Fruit fly (Drosophila melanogaster) whole organism, wandering third instar larva: ENCODE results near the gene CG18744.
A peak's percentile ranks its signal among the peaks of the same experiment; 100 is the strongest.

Source experiments
- Abd-B ChIP-seq: fragments of >200 bp; optimal IDR thresholded peaks from 2 replicates; lab custom pipeline; 2017; ENCODE audit warnings: missing biosample characterization, missing genetic modification characterization
- CG32264 ChIP-seq: fragments of 200-800 bp; sonication (Bioruptor generic); optimal IDR thresholded peaks from 2 replicates; lab custom pipeline; 2016; ENCODE audit warnings: missing biosample characterization, missing genetic modification characterization
- CrebA ChIP-seq: fragments of 200-800 bp; sonication (Bioruptor generic); optimal IDR thresholded peaks from 2 replicates; lab custom pipeline; 2016; ENCODE audit warnings: missing biosample characterization, mild to moderate bottlenecking, missing genetic modification characterization, borderline replicate concordance
- Dfd ChIP-seq: fragments of >200 bp; optimal IDR thresholded peaks from 2 replicates; lab custom pipeline; 2017; ENCODE audit warnings: missing biosample characterization, missing genetic modification characterization
- Dif ChIP-seq: fragments of 200-275, 200-300 bp; sonication (Bioruptor generic); optimal IDR thresholded peaks from 2 replicates; lab custom pipeline; 2018; ENCODE audit warnings: missing biosample characterization, missing genetic modification characterization; ENCODE audit not compliant: partially characterized antibody
- GATAd ChIP-seq: sonication (Bioruptor generic); optimal IDR thresholded peaks from 2 replicates; lab custom pipeline; 2016; ENCODE audit warnings: missing biosample characterization, missing genetic modification characterization
- Hnf4 ChIP-seq: fragments of 200-800 bp; sonication (Bioruptor generic); optimal IDR thresholded peaks from 2 replicates; lab custom pipeline; 2016; ENCODE audit warnings: missing biosample characterization, mild to moderate bottlenecking, missing genetic modification characterization
- Hr78 ChIP-seq: fragments of >200 bp; optimal IDR thresholded peaks from 2 replicates; lab custom pipeline; 2017; ENCODE audit warnings: missing biosample characterization, missing genetic modification characterization
- Hr83 ChIP-seq: fragments of 200-300 bp; sonication (Bioruptor generic); optimal IDR thresholded peaks from 2 replicates; lab custom pipeline; 2016; ENCODE audit warnings: missing biosample characterization, mild to moderate bottlenecking, missing genetic modification characterization, moderate library complexity; ENCODE audit not compliant: poor library complexity, severe bottlenecking
- Jra ChIP-seq: sonication (Bioruptor generic); optimal IDR thresholded peaks from 2 replicates; lab custom pipeline; 2016; ENCODE audit warnings: missing biosample characterization, missing genetic modification characterization
- Myc ChIP-seq: fragments of >200 bp; optimal IDR thresholded peaks from 2 replicates; lab custom pipeline; 2017
- N ChIP-seq: fragments of >200 bp; optimal IDR thresholded peaks from 2 replicates; lab custom pipeline; 2018; ENCODE audit warnings: missing biosample characterization, missing external identifiers, missing genetic modification characterization
- Rel ChIP-seq, 2 experiments: fragments of 200-800 bp; sonication (Bioruptor generic) in 1 of 2; optimal IDR thresholded peaks; 2 replicates in 1 of 2; 3 replicates in 1 of 2; lab custom pipeline; 2016 to 2019; ENCODE audit warnings: mild to moderate bottlenecking in 2 of 2, missing biosample characterization in 2 of 2, missing genetic modification characterization in 2 of 2, moderate library complexity in 1 of 2
- Sp1 ChIP-seq: fragments of 200-800 bp; sonication (Bioruptor generic); optimal IDR thresholded peaks from 3 replicates; lab custom pipeline; 2019; ENCODE audit warnings: missing biosample characterization, mild to moderate bottlenecking, missing genetic modification characterization, moderate library complexity
- Vsx2 ChIP-seq: fragments of 200-300, 225-300 bp; sonication (Bioruptor generic); optimal IDR thresholded peaks from 2 replicates; lab custom pipeline; 2018; ENCODE audit warnings: missing biosample characterization, missing genetic modification characterization; ENCODE audit not compliant: partially characterized antibody
- br ChIP-seq: fragments of 200-800 bp; sonication (Bioruptor generic); optimal IDR thresholded peaks from 2 replicates; lab custom pipeline; 2016; ENCODE audit warnings: missing biosample characterization, missing genetic modification characterization
- brk ChIP-seq: fragments of 200-800 bp; sonication (Bioruptor generic); optimal IDR thresholded peaks from 2 replicates; lab custom pipeline; 2016; ENCODE audit warnings: missing biosample characterization, mild to moderate bottlenecking, missing genetic modification characterization
- dsf ChIP-seq: sonication (Bioruptor generic); optimal IDR thresholded peaks from 2 replicates; lab custom pipeline; 2016; ENCODE audit warnings: missing biosample characterization, missing genetic modification characterization, borderline replicate concordance
- fru ChIP-seq: fragments of 200-800 bp; sonication (Bioruptor generic); optimal IDR thresholded peaks from 3 replicates; lab custom pipeline; 2016; ENCODE audit warnings: missing biosample characterization, mild to moderate bottlenecking, missing genetic modification characterization
- h ChIP-seq: fragments of 200-800 bp; sonication (Bioruptor generic); optimal IDR thresholded peaks from 3 replicates; lab custom pipeline; 2016; ENCODE audit warnings: missing biosample characterization, mild to moderate bottlenecking, missing genetic modification characterization
- jim ChIP-seq: fragments of 175-275, 200-325 bp; sonication (Bioruptor generic); optimal IDR thresholded peaks from 2 replicates; lab custom pipeline; 2016; ENCODE audit warnings: missing biosample characterization, mild to moderate bottlenecking, missing genetic modification characterization
- psq ChIP-seq: fragments of 200-800 bp; sonication (Bioruptor generic); optimal IDR thresholded peaks from 3 replicates; lab custom pipeline; 2017; ENCODE audit warnings: missing biosample characterization, mild to moderate bottlenecking, missing genetic modification characterization, moderate library complexity
- rgr ChIP-seq: fragments of 200-800 bp; sonication (Bioruptor generic); optimal IDR thresholded peaks from 3 replicates; lab custom pipeline; 2016; ENCODE audit warnings: missing biosample characterization, mild to moderate bottlenecking, missing genetic modification characterization
- sv ChIP-seq: fragments of 200-800 bp; sonication (Bioruptor generic); optimal IDR thresholded peaks from 3 replicates; lab custom pipeline; 2016; ENCODE audit warnings: missing biosample characterization, missing genetic modification characterization
- tai ChIP-seq: sonication (Bioruptor generic); optimal IDR thresholded peaks from 2 replicates; lab custom pipeline; 2016; ENCODE audit warnings: missing biosample characterization, missing genetic modification characterization

The CG18744 gene

DNA sequence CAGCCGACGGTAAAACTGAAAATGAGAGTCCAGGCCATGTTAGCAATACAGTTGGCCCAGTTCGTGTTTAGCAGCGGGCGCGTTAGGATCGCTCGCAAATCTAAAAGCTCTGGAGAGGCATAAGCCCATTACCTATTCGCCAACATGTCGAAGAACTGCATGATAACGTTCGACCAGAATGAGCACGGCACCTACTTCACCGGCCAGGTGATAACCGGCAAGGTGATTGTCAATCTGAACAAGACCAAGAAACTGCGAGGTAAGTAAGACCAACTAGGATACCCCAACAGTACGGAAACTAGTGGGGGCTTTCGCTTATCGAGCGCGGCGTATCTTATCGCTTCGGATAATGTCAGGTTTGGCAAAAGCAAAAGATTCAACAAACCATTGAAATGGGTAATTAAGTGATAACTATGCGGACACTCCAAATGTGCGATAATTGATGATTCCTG, 8.0 kb downstream of the CG18744 start, which contains the start of gene CG10086:
CG10086 (plus strand) TSS at position 51 of the 452 bp plus-strand sequence.
- TF ChIP-seq Myc: no peak
- no peak for TF ChIP-seq br (GFP tag; lab: Kevin White, UChicago)
- TF ChIP-seq Sp1 (GFP tag; lab: Kevin White, UChicago): no peak
- no peak for TF ChIP-seq Abd-B (GFP tag; lab: Kevin White, UChicago)
- TF ChIP-seq GATAd (GFP tag; lab: Kevin White, UChicago): no peak
- peak; percentile 22 for TF ChIP-seq h
- TF ChIP-seq jim: no peak
- TF ChIP-seq Hr78 (GFP tag; lab: Kevin White, UChicago): no peak
- TF ChIP-seq brk (GFP tag; lab: Kevin White, UChicago): no peak
- TF ChIP-seq Rel (GFP tag; optimal IDR thresholded peaks at IDR 0.05; lab: Kevin White, UChicago): no peak
- TF ChIP-seq Rel (tag; optimal IDR thresholded peaks at IDR 0.05; lab: Kevin White, UChicago): peak; percentile 2
- no peak for TF ChIP-seq CG32264 (GFP tag; lab: Kevin White, UChicago)

DNA sequence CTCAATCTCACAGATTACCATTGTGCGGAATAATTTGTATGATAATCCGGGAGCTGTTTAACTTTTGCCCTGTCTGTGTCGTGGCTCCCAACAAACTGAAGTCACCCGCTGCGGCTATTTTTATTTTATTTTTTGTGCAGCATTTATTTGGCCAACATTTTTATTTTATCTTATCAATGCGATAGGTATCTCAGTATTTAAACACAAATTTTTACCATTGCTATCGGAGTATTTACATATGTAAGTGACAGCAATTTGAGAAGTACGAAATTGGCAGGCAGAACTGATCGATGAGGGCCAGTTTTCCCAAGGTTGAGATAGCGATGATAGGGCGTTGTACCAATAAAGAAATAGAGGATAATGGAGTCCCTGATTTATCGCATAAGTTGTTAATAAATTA, 8.5 kb downstream of the CG18744 start, which contains the start of gene CG18746:
CG18746 (minus strand) TSS at position 101 of the 400 bp plus-strand sequence.
- TF ChIP-seq tai: no peak
- TF ChIP-seq Jra (GFP tag; lab: Kevin White, UChicago): no peak
- no peak for TF ChIP-seq br (GFP tag; lab: Kevin White, UChicago)
- no peak for TF ChIP-seq psq (GFP tag; lab: Kevin White, UChicago)
- TF ChIP-seq Dif (GFP tag; lab: Kevin White, UChicago): no peak
- TF ChIP-seq CrebA: no peak
- no peak for TF ChIP-seq fru
- TF ChIP-seq Dfd (GFP tag; lab: Kevin White, UChicago): no peak
- TF ChIP-seq, all 38 proteins: peak for 0

DNA sequence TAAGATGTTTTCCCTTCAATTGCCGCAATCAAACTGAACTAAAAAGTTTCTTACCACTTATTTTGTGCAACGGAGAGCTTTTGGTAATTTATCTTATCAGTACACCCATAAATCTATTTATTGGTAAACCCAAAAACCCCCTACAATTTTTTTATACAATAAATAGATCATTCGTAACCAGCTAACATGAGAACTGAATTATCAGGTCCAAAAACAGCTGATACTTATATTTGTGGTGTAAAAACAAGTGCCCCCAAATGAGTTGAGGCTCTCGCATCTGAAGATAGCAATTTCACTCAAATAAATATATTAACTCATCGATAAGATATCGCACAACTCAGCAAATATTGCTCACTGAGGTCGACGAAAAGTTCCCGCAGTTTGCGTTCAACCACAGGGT, 10.7 kb downstream of the CG18744 start, which contains the start of gene CG18748:
CG18748 (minus strand) TSS at position 25 of the 400 bp plus-strand sequence.
- TF ChIP-seq psq (GFP tag; lab: Kevin White, UChicago): no peak
- TF ChIP-seq Hr83: no peak
- peak; percentile 11 for TF ChIP-seq CrebA
- no peak for TF ChIP-seq dsf (GFP tag; lab: Kevin White, UChicago)
- TF ChIP-seq Rel (GFP tag; optimal IDR thresholded peaks at IDR 0.05; lab: Kevin White, UChicago): no peak
- peak; percentile 96 for TF ChIP-seq Rel (tag; optimal IDR thresholded peaks at IDR 0.05; lab: Kevin White, UChicago)
- TF ChIP-seq N (GFP tag; lab: Kevin White, UChicago): no peak
- TF ChIP-seq Vsx2 (GFP tag; lab: Kevin White, UChicago): no peak
- no peak for TF ChIP-seq brk (GFP tag; lab: Kevin White, UChicago)

DNA sequence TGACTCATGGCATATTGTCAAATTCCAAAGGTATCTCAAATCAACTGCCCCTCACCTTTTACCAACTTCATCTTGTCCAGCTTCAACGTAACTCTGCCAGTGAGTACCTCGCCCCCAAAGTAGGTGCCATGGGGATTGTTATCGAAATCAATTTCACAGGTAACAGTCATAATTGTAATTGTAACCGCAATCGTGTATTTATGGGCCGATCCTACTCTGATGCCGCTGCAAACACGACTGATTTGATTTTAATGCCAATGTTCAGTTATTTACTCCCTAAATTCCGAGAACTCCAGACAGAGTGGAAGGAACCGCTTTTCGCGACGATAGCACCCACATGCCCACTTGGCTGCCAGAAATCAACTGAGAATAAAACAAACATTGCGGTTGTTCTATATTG, 12.8 kb downstream of the CG18744 start, which contains the start of gene CG18745:
CG18745 (minus strand) TSS at position 336 of the 400 bp plus-strand sequence.
- no peak for TF ChIP-seq Rel (GFP tag; optimal IDR thresholded peaks at IDR 0.05; lab: Kevin White, UChicago)
- TF ChIP-seq Rel (tag; optimal IDR thresholded peaks at IDR 0.05; lab: Kevin White, UChicago): peak; percentile 40
- peak; percentile 15 for TF ChIP-seq rgr (GFP tag; lab: Kevin White, UChicago)
- peak; percentile 11 for TF ChIP-seq Jra (GFP tag; lab: Kevin White, UChicago)
- no peak for TF ChIP-seq Abd-B (GFP tag; lab: Kevin White, UChicago)
- TF ChIP-seq, all 38 proteins: peak for 3

- TF ChIP-seq Rel (GFP tag; optimal IDR thresholded peaks at IDR 0.05; lab: Kevin White, UChicago) (no peak), Rel (tag; optimal IDR thresholded peaks at IDR 0.05; lab: Kevin White, UChicago) (peak; percentile 35), sv (GFP tag; lab: Kevin White, UChicago) (no peak)
These were observed 15.5 kb downstream of the CG18744 start, which contains the start of gene CG18747 for dm6 chr3R:7782933-7783686. TSS of gene CG18747 (minus strand) at chr3R:7783446.

DNA sequence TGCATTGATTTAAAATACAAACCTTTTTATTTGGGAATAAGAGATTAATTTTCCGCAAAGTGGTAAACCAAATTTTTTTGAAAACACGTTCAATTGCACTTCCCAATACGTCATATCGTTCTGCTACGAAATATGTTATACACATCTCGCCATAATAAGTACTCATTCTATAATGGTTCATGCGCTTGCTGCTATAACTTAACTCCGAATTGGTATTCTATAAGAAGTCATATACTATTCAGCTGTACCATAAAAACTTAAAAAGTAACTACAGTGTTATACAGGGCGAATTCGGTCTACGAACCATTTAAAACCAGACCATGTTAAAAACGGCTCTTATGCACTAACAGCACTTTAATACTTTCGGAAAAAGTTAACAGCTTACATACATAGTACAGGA, 19.0 kb downstream of the CG18744 start:
- TF ChIP-seq Hnf4 (GFP tag; lab: Kevin White, UChicago) (no peak), Myc (peak; percentile 57)
